Worm (Caenorhabditis elegans): Measurements from ENCODE around the gene srg-10.

srg-10 gene

ce11 chrIII:4693695-4694094 is 16.1 kb downstream of the srg-10 start, which contains the start of gene T04A8.8:
T04A8.8 (plus strand) TSS chrIII:4693995.
- TF ChIP-seq eor-1 (tag; optimal IDR thresholded peaks at IDR 0.05) (no peak), ceh-16 (tag; optimal IDR thresholded peaks at IDR 0.05) (no peak), nhr-11 (tag; optimal IDR thresholded peaks at IDR 0.05) (no peak), elt-2 (tag; optimal IDR thresholded peaks at IDR 0.05) (no peak), lin-15B (tag; optimal IDR thresholded peaks at IDR 0.05) (no peak)

- TF ChIP-seq elt-3 (tag; optimal IDR thresholded peaks at IDR 0.05) = no peak
- TF ChIP-seq nhr-43 (tag; optimal IDR thresholded peaks at IDR 0.05; ENCODE audit: poor library complexity, severe bottlenecking) = no peak
- TF ChIP-seq fkh-2 (tag; optimal IDR thresholded peaks at IDR 0.05) = no peak
- TF ChIP-seq zag-1 (tag; optimal IDR thresholded peaks at IDR 0.05) = no peak
- TF ChIP-seq hmg-11 (tag; optimal IDR thresholded peaks at IDR 0.05) = no peak
Measured at ce11 chrIII:4695057-4695456, 17.5 kb downstream of the srg-10 start, which contains the start of gene T04A8.7. T04A8.7 (plus strand) TSS chrIII:4695357.

- no peak for TF ChIP-seq ztf-11 (tag; optimal IDR thresholded peaks at IDR 0.05)
- no peak for TF ChIP-seq mdl-1 (tag; optimal IDR thresholded peaks at IDR 0.05)
- no peak for TF ChIP-seq tbx-2 (tag; optimal IDR thresholded peaks at IDR 0.05)
- TF ChIP-seq nhr-76 (tag; optimal IDR thresholded peaks at IDR 0.05) = no peak
- no peak for TF ChIP-seq ceh-9 (tag; optimal IDR thresholded peaks at IDR 0.05)
- TF ChIP-seq skn-1 (tag; optimal IDR thresholded peaks at IDR 0.05) = no peak
- TF ChIP-seq nhr-23 (tag; optimal IDR thresholded peaks at IDR 0.05) = no peak
- TF ChIP-seq lin-15B (tag; optimal IDR thresholded peaks at IDR 0.05) = no peak
- no peak for TF ChIP-seq ceh-28 (tag; optimal IDR thresholded peaks at IDR 0.05)
- TF ChIP-seq unc-62 (GFP tag; optimal IDR thresholded peaks at IDR 0.05) = no peak
Measured at ce11 chrIII:4696903-4697302, 19.3 kb downstream of the srg-10 start.

- TF ChIP-seq jun-1 (tag; optimal IDR thresholded peaks at IDR 0.05) = no peak
Measured at ce11 chrIII:4697819-4698218, 20.3 kb downstream of the srg-10 start, which contains the start of gene dnj-18. dnj-18 (plus strand) TSS chrIII:4698119.

ce11 chrIII:4699922-4700321 is 22.4 kb downstream of the srg-10 start, which contains the start of gene sel-13:
sel-13 (minus strand) TSS chrIII:4700224.
- TF ChIP-seq ceh-16 (tag; optimal IDR thresholded peaks at IDR 0.05) = no peak
- TF ChIP-seq unc-39 (tag; optimal IDR thresholded peaks at IDR 0.05) = no peak
- no peak for TF ChIP-seq hmg-11 (tag; optimal IDR thresholded peaks at IDR 0.05)
- no peak for TF ChIP-seq nhr-23 (tag; optimal IDR thresholded peaks at IDR 0.05)
- no peak for TF ChIP-seq egl-5 (tag; optimal IDR thresholded peaks at IDR 0.05)
- TF ChIP-seq aly-2 (tag; optimal IDR thresholded peaks at IDR 0.05) = no peak
- TF ChIP-seq skn-1 (tag; optimal IDR thresholded peaks at IDR 0.05) = no peak

ce11 chrIII:4703932-4704454 is 26.4 kb downstream of the srg-10 start, which contains the start of the genes clp-2 and mrpl-16:
clp-2 (minus strand) TSS chrIII:4704025.
mrpl-16 (plus strand) TSS chrIII:4704404.
- TF ChIP-seq nhr-23 (tag; optimal IDR thresholded peaks at IDR 0.05) = peak; percentile 12
- no peak for TF ChIP-seq ZK546.5 (tag; optimal IDR thresholded peaks at IDR 0.05)
- TF ChIP-seq nfya-1 (tag; optimal IDR thresholded peaks at IDR 0.05; ENCODE audit: insufficient read depth) = peak; percentile 53
- TF ChIP-seq jun-1 (tag; optimal IDR thresholded peaks at IDR 0.05) = no peak
- no peak for TF ChIP-seq elt-1 (tag; optimal IDR thresholded peaks at IDR 0.05)
- no peak for TF ChIP-seq elt-2 (tag; optimal IDR thresholded peaks at IDR 0.05)
- no peak for TF ChIP-seq pha-4 (tag; optimal IDR thresholded peaks at IDR 0.05)
- TF ChIP-seq nhr-67 (tag; optimal IDR thresholded peaks at IDR 0.05) = no peak
- TF ChIP-seq skn-1 (tag; optimal IDR thresholded peaks at IDR 0.05) = no peak
- no peak for TF ChIP-seq fkh-2 (tag; optimal IDR thresholded peaks at IDR 0.05)
- no peak for TF ChIP-seq unc-62 (GFP tag; optimal IDR thresholded peaks at IDR 0.05)
- no peak for TF ChIP-seq ceh-9 (tag; optimal IDR thresholded peaks at IDR 0.05)
- no peak for TF ChIP-seq zag-1 (tag; optimal IDR thresholded peaks at IDR 0.05)
- TF ChIP-seq lin-39 (tag; optimal IDR thresholded peaks at IDR 0.05) = no peak
- TF ChIP-seq lin-15B (tag; optimal IDR thresholded peaks at IDR 0.05) = peak; percentile 43
- no peak for TF ChIP-seq nhr-12 (tag; optimal IDR thresholded peaks at IDR 0.05)
- no peak for TF ChIP-seq eor-1 (tag; optimal IDR thresholded peaks at IDR 0.05)
- TF ChIP-seq pqm-1 (tag; optimal IDR thresholded peaks at IDR 0.05) = no peak
